Fruit fly (Drosophila melanogaster): Measurements from ENCODE around the gene csw.

Gene csw

DNA sequence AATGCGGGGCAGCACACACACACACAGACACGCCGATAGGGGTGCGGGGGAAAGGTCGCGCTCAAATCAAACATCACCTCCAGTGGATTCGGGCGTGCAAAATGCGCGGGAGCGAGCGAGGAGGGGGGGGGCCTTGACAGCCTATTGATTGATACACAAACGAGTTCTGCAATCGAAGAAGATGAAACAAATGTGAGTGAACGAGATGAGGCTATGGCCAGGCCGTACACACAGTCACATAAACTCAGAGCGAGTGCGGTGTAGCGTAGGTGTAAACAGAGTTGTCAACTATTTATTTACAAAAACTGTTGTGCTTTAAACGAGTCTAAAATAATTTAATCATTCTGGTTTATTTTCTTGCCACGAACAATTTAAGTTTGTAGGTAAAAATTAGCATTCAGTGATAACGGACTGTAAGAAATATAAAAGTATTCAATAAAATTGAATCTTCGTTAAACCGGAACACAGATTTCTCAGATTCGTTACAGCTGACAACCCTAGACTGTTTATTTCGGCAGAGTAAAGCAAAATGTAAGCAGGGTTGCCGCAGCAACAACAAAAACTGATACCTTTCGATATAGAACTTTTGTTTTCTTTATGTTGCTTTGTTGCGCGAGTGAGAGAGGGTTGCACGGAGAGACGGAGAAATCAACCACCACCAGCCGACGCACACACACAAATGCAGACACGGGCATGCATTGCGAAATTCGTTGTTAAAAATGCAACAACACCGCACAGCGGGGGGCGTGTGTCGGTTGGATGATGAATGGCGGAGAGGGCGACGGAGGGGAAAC lies 41.1 kb downstream of the csw start (continued):
- TF ChIP-seq Gsc (GFP tag; IDR thresholded peaks at IDR 0.05) (no peak), pfk (GFP tag; optimal IDR thresholded peaks at IDR 0.05) (peak; percentile 52), TFAM (GFP tag; optimal IDR thresholded peaks at IDR 0.05) (no peak), exex (tag; optimal IDR thresholded peaks at IDR 0.05) (peak; percentile 60), CG14050 (GFP tag; IDR thresholded peaks at IDR 0.05) (peak; percentile 79), ro (GFP tag; IDR thresholded peaks at IDR 0.05) (peak; percentile 48; the same call in 1 of the 2 replicates), CG18619 (GFP tag; optimal IDR thresholded peaks at IDR 0.05) (peak; percentile 86), CG17361 (GFP tag; IDR thresholded peaks at IDR 0.05) (peak; percentile 93), Lhr (GFP tag; optimal IDR thresholded peaks at IDR 0.05) (peak; percentile 68), Adf1 (GFP tag; IDR thresholded peaks at IDR 0.05) (peak; percentile 27; the same call in 1 of the 2 replicates), CG10267 (tag; optimal IDR thresholded peaks at IDR 0.05) (peak; percentile 86), Lim3 (GFP tag; IDR thresholded peaks at IDR 0.05) (peak; percentile 21; the same call in 1 of the 2 replicates), Atf3 (GFP tag; optimal IDR thresholded peaks at IDR 0.05) (peak; percentile 71), CG17328 (GFP tag; IDR thresholded peaks at IDR 0.05) (peak; percentile 79), CG31441 (GFP tag; IDR thresholded peaks at IDR 0.05) (peak; percentile 88), bab2 (GFP tag; optimal IDR thresholded peaks at IDR 0.05) (peak; percentile 85), Dref (GFP tag; IDR thresholded peaks at IDR 0.05) (no peak), Nf-YC (tag; optimal IDR thresholded peaks at IDR 0.05) (peak; percentile 87), CG17359 (tag; optimal IDR thresholded peaks at IDR 0.05) (peak; percentile 90), CG15269 (tag; optimal IDR thresholded peaks at IDR 0.05) (peak; percentile 93), Fer3 (tag; optimal IDR thresholded peaks at IDR 0.05) (peak; percentile 92), CG3838 (GFP tag; optimal IDR thresholded peaks at IDR 0.05) (peak; percentile 82), CG2889 (GFP tag; IDR thresholded peaks at IDR 0.05) (peak; percentile 74; the same call in 1 of the 3 replicates), D19B (GFP tag; optimal IDR thresholded peaks at IDR 0.05) (peak; percentile 76), CG13624 (GFP tag; optimal IDR thresholded peaks at IDR 0.05) (peak; percentile 86), CG10321 (GFP tag; IDR thresholded peaks at IDR 0.05) (peak; percentile 54), HHEX (GFP tag; optimal IDR thresholded peaks at IDR 0.05) (peak; percentile 92), NC2α (GFP tag; optimal IDR thresholded peaks at IDR 0.05) (peak; percentile 63), CG11696 (GFP tag; IDR thresholded peaks at IDR 0.05) (peak; percentile 62), grau (tag; optimal IDR thresholded peaks at IDR 0.05) (peak; percentile 92), onecut (GFP tag; IDR thresholded peaks at IDR 0.05) (peak; percentile 77), CG13123 (GFP tag; optimal IDR thresholded peaks at IDR 0.05) (peak; percentile 71), klu (GFP tag; IDR thresholded peaks at IDR 0.05) (peak; percentile 82), Atf-2 (GFP tag; optimal IDR thresholded peaks at IDR 0.05) (peak; percentile 83), Side (GFP tag; optimal IDR thresholded peaks at IDR 0.05) (peak; percentile 80), CG9437 (GFP tag; optimal IDR thresholded peaks at IDR 0.05) (peak; percentile 78), tin (GFP tag; optimal IDR thresholded peaks at IDR 0.05) (peak; percentile 85), Lpt (GFP tag; optimal IDR thresholded peaks at IDR 0.05) (no peak), lab (GFP tag; optimal IDR thresholded peaks at IDR 0.05) (peak; percentile 95), Elba2 (GFP tag; optimal IDR thresholded peaks at IDR 0.05) (no peak), CG12071 (GFP tag; optimal IDR thresholded peaks at IDR 0.05) (peak; percentile 84), Mrtf (GFP tag; IDR thresholded peaks at IDR 0.05) (peak; percentile 83), CG15479 (GFP tag; optimal IDR thresholded peaks at IDR 0.05) (peak; percentile 59), seq (GFP tag; IDR thresholded peaks at IDR 0.05) (peak; percentile 90), CG30020 (tag; optimal IDR thresholded peaks at IDR 0.05) (peak; percentile 64), Dek (tag; optimal IDR thresholded peaks at IDR 0.05) (peak; percentile 83), CG7372 (GFP tag; IDR thresholded peaks at IDR 0.05) (peak; percentile 86), CG8765 (GFP tag; IDR thresholded peaks at IDR 0.05) (peak; percentile 57; the same call in 1 of the 2 replicates), z (GFP tag; IDR thresholded peaks at IDR 0.05) (no peak), CG1647 (GFP tag; optimal IDR thresholded peaks at IDR 0.05) (peak; percentile 54)

Measured in whole organism, embryonic.